Worm (Caenorhabditis elegans): ENCODE results near the gene F09B12.3.

Gene F09B12.3

ce11 chrX:15060303-15060702, 37.5 kb downstream of the F09B12.3 start, which contains the start of gene fbxa-96:
fbxa-96 (minus strand) TSS chrX:15060403.
- TF ChIP-seq C08G9.2 (tag; optimal IDR thresholded peaks at IDR 0.05) (no peak), nhr-232 (tag; optimal IDR thresholded peaks at IDR 0.05) (no peak), hlh-15 (tag; optimal IDR thresholded peaks at IDR 0.05) (no peak), madf-2 (tag; optimal IDR thresholded peaks at IDR 0.05) (no peak), pros-1 (tag; optimal IDR thresholded peaks at IDR 0.05) (no peak), ahr-1 (tag; optimal IDR thresholded peaks at IDR 0.05) (no peak), fkh-6 (tag; optimal IDR thresholded peaks at IDR 0.05) (no peak), ref-2 (tag; optimal IDR thresholded peaks at IDR 0.05) (no peak), Y22D7AL.16 (tag; optimal IDR thresholded peaks at IDR 0.05) (no peak), rnt-1 (tag; optimal IDR thresholded peaks at IDR 0.05) (no peak), mec-3 (tag; optimal IDR thresholded peaks at IDR 0.05; ENCODE audit: borderline replicate concordance) (no peak), pqm-1 (tag; optimal IDR thresholded peaks at IDR 0.05) (no peak), pag-3 (tag; optimal IDR thresholded peaks at IDR 0.05; ENCODE audit: borderline replicate concordance) (no peak), tbx-2 (tag; optimal IDR thresholded peaks at IDR 0.05) (no peak)

ce11 chrX:15057900-15058299, 39.9 kb downstream of the F09B12.3 start:
- TF ChIP-seq ceh-22 (tag; optimal IDR thresholded peaks at IDR 0.05) = no peak
- TF ChIP-seq fkh-6 (tag; optimal IDR thresholded peaks at IDR 0.05) = no peak
- no peak for TF ChIP-seq ttx-3 (tag; optimal IDR thresholded peaks at IDR 0.05)
- TF ChIP-seq elt-2 (tag; optimal IDR thresholded peaks at IDR 0.05) = no peak
- no peak for TF ChIP-seq ceh-19 (GFP tag; optimal IDR thresholded peaks at IDR 0.05)

ce11 chrX:15056737-15057136, 41.0 kb downstream of the F09B12.3 start, which contains the start of gene H03G16.5:
H03G16.5 (minus strand) TSS chrX:15056837.
- no peak for TF ChIP-seq pag-3 (tag; optimal IDR thresholded peaks at IDR 0.05; ENCODE audit: borderline replicate concordance)
- TF ChIP-seq ceh-24 (tag; optimal IDR thresholded peaks at IDR 0.05) = no peak
- TF ChIP-seq ceh-22 (tag; optimal IDR thresholded peaks at IDR 0.05) = no peak
- no peak for TF ChIP-seq mec-3 (tag; optimal IDR thresholded peaks at IDR 0.05; ENCODE audit: borderline replicate concordance)
- no peak for TF ChIP-seq ceh-48 (tag; optimal IDR thresholded peaks at IDR 0.05)
- TF ChIP-seq elt-4 (tag; optimal IDR thresholded peaks at IDR 0.05) = no peak

ce11 chrX:15055914-15056313, 41.8 kb downstream of the F09B12.3 start, which contains the start of gene H03G16.7:
H03G16.7 (minus strand) TSS chrX:15056014.
- TF ChIP-seq hlh-30 (tag; optimal IDR thresholded peaks at IDR 0.05; ENCODE audit: insufficient read depth) (no peak), C08G9.2 (tag; optimal IDR thresholded peaks at IDR 0.05) (no peak), ceh-9 (tag; optimal IDR thresholded peaks at IDR 0.05) (no peak), ceh-19 (GFP tag; optimal IDR thresholded peaks at IDR 0.05) (no peak), ceh-22 (tag; optimal IDR thresholded peaks at IDR 0.05) (no peak), fkh-10 (GFP tag; optimal IDR thresholded peaks at IDR 0.05) (no peak)

ce11 chrX:15053223-15053933, 44.4 kb downstream of the F09B12.3 start, which contains the start of gene H03G16.1:
H03G16.1 (plus strand) TSS chrX:15053883.
- no peak for TF ChIP-seq dve-1 (tag; optimal IDR thresholded peaks at IDR 0.05)
- TF ChIP-seq eyg-1 (tag; optimal IDR thresholded peaks at IDR 0.05) = no peak
- no peak for TF ChIP-seq ceh-31 (tag; optimal IDR thresholded peaks at IDR 0.05)
- no peak for TF ChIP-seq zip-5 (tag; optimal IDR thresholded peaks at IDR 0.05)
- no peak for TF ChIP-seq Y22D7AL.16 (tag; optimal IDR thresholded peaks at IDR 0.05)
- no peak for TF ChIP-seq rnt-1 (tag; optimal IDR thresholded peaks at IDR 0.05)
- TF ChIP-seq pag-3 (tag; optimal IDR thresholded peaks at IDR 0.05; ENCODE audit: borderline replicate concordance) = no peak
- no peak for TF ChIP-seq pha-4 (tag; optimal IDR thresholded peaks at IDR 0.05)
- no peak for TF ChIP-seq dmd-4 (tag; optimal IDR thresholded peaks at IDR 0.05; ENCODE audit: borderline replicate concordance)
- no peak for TF ChIP-seq ceh-45 (GFP tag; IDR thresholded peaks at IDR 0.05)
- no peak for TF ChIP-seq tbx-2 (tag; optimal IDR thresholded peaks at IDR 0.05)
- no peak for TF ChIP-seq pat-9 (tag; optimal IDR thresholded peaks at IDR 0.05)
- no peak for TF ChIP-seq K02D7.2 (tag; optimal IDR thresholded peaks at IDR 0.05)
- no peak for TF ChIP-seq pros-1 (tag; optimal IDR thresholded peaks at IDR 0.05)
- no peak for TF ChIP-seq lin-11 (tag; optimal IDR thresholded peaks at IDR 0.05)
- no peak for TF ChIP-seq ama-1 (optimal IDR thresholded peaks at IDR 0.05)
- TF ChIP-seq T23F11.4 (GFP tag; optimal IDR thresholded peaks at IDR 0.05) = no peak
- no peak for TF ChIP-seq mec-3 (tag; optimal IDR thresholded peaks at IDR 0.05; ENCODE audit: borderline replicate concordance)
- TF ChIP-seq fkh-10 (GFP tag; optimal IDR thresholded peaks at IDR 0.05) = no peak
- TF ChIP-seq ceh-9 (tag; optimal IDR thresholded peaks at IDR 0.05) = no peak

All from whole organism, late embryonic.